Worm (Caenorhabditis elegans) whole organism, L4 larva: Measurements from ENCODE around the gene F54D5.5.
"Not testable (repeated sequence)": the region's sequence is repeated elsewhere in the genome, so short reads cannot be mapped to it uniquely, and the experiment has no call there.

Experiments
- gei-8 ChIP-seq: fragments of 200-800 bp; sonication (Bioruptor generic); optimal IDR thresholded peaks from 2 replicates; lab custom pipeline; 2018; ENCODE audit warnings: mild to moderate bottlenecking, missing genetic modification characterization, missing compliant biosample characterization
- nhr-77 ChIP-seq: fragments of 150-350 bp; optimal IDR thresholded peaks from 2 replicates; lab custom pipeline; 2014; ENCODE audit warnings: missing biosample characterization, missing genetic modification characterization

ce11 chrII:11534429-11535099 lies 32.3 kb downstream of the F54D5.5 start, which contains the start of gene Y62F5A.12:
- TF ChIP-seq gei-8 (GFP tag; lab: Kevin White, UChicago) = not testable (repeated sequence)
- TF ChIP-seq nhr-77 (tag; lab: Kevin White, UChicago) = peak; percentile 81
